Fruit fly (Drosophila melanogaster) whole organism, embryonic: ENCODE results near the gene Pcd.

Experiments
- Elba2 ChIP-seq: fragments of 200-800 bp; sonication (Bioruptor generic); optimal IDR thresholded peaks from 3 replicates; lab custom pipeline; 2016; ENCODE audit warnings: missing biosample characterization, missing genetic modification characterization
- Hr78 ChIP-seq, 2 experiments: fragments of 200-800 bp in 1 of 2; fragments of >200 bp in 1 of 2; sonication (Bioruptor generic) in 1 of 2; optimal IDR thresholded peaks; 2 replicates each; lab custom pipeline; 2017 to 2019; ENCODE audit warnings: missing biosample characterization in 2 of 2, missing genetic modification characterization in 2 of 2, mild to moderate bottlenecking in 1 of 2, moderate library complexity in 1 of 2

- TF ChIP-seq Hr78 (GFP tag; optimal IDR thresholded peaks at IDR 0.05; lab: Kevin White, UChicago): no peak
- TF ChIP-seq Elba2: peak; percentile 92
These were observed 22.1 kb downstream of the Pcd start, which contains the start of the genes Wdr24 and IntS11 for dm6 chr3R:29745056-29745455.
